Fruit fly (Drosophila melanogaster) whole organism, adult: ENCODE measurements around the gene tna.

ENCODE experiments used
- CG1620 ChIP-seq: fragments of 200-800 bp; sonication (Bioruptor generic); optimal IDR thresholded peaks from 2 replicates; lab custom pipeline; 2016; ENCODE audit warnings: missing biosample characterization, missing genetic modification characterization
- CG33017 ChIP-seq: fragments of 200-800 bp; sonication (Bioruptor generic); optimal IDR thresholded peaks from 2 replicates; lab custom pipeline; 2018; ENCODE audit warnings: missing biosample characterization, mild to moderate bottlenecking, missing genetic modification characterization, moderate library complexity
- Hr96 ChIP-seq: fragments of 200-800 bp; sonication (Bioruptor generic); optimal IDR thresholded peaks from 2 replicates; lab custom pipeline; 2016; ENCODE audit warnings: missing biosample characterization, missing genetic modification characterization
- Mnt ChIP-seq: fragments of 200-800 bp; sonication (Bioruptor generic); optimal IDR thresholded peaks from 2 replicates; lab custom pipeline; 2016; ENCODE audit warnings: missing biosample characterization, mild to moderate bottlenecking, missing genetic modification characterization
- cic ChIP-seq: fragments of 200-800 bp; sonication (Bioruptor generic); optimal IDR thresholded peaks from 2 replicates; lab custom pipeline; 2017; ENCODE audit warnings: missing biosample characterization, mild to moderate bottlenecking, missing genetic modification characterization, moderate library complexity
- ovo ChIP-seq: fragments of 200-800 bp; sonication (Bioruptor generic); optimal IDR thresholded peaks from 2 replicates; lab custom pipeline; 2016; ENCODE audit warnings: missing biosample characterization, missing genetic modification characterization
- pad ChIP-seq: fragments of 200-800 bp; sonication (Bioruptor generic); optimal IDR thresholded peaks from 3 replicates; lab custom pipeline; 2017; ENCODE audit warnings: missing biosample characterization, missing genetic modification characterization, mild to moderate bottlenecking, moderate library complexity, missing genetic modification reagents
- tj ChIP-seq: fragments of 200-800 bp; sonication (Bioruptor generic); optimal IDR thresholded peaks from 3 replicates; lab custom pipeline; 2017; ENCODE audit warnings: missing biosample characterization, mild to moderate bottlenecking, missing genetic modification characterization, moderate library complexity

DNA sequence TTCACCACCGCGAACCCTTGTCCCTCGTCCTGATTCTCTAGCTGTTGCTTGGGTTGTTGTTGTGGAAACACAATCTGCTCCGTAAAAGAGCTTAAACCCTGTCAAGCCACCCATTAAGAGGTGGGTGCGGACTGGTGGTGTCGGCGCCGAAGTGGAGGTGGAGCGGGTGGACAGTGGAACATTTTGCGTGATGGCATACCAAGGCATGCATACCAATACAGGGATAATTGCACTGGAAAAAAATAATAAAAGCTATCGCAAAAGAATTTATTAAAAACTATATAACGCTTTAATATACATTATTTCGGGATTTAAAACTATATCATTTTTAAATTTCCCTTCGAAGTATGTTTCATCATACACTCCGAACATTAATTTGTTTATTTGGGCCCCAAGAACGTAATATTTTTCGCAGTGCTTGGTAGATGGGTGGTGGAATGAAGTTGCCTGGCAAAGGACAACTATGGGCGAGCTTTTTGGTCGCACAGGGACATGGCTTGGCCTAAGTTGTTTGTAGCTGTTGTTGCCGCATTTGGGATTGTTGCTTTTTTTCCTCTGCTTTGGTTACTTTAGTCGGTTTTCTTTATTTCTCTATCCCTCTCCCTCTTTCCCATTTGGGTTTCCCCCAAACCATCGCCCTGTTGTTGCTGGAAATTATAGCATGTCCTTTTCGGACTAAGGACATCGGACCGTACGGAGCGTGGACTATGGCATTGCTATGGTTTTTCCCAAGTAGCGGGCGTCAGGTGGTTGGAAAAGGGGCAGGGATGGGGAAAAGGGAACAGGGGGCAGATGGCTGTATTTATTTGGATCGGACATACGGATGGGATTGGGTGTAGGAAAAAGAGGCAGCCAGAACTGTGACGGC, 12.7 kb upstream of the tna start:
- TF ChIP-seq Mnt (no peak), pad (GFP tag; lab: Kevin White, UChicago) (no peak), CG33017 (tag; lab: Kevin White, UChicago) (no peak), CG1620 (GFP tag; lab: Kevin White, UChicago) (no peak), tj (GFP tag; lab: Kevin White, UChicago) (no peak), ovo (GFP tag; lab: Kevin White, UChicago) (no peak), cic (GFP tag; lab: Kevin White, UChicago) (no peak), Hr96 (GFP tag; lab: Kevin White, UChicago) (no peak)
